Worm (Caenorhabditis elegans): ENCODE data around the gene nos-1.

Gene nos-1

DNA sequence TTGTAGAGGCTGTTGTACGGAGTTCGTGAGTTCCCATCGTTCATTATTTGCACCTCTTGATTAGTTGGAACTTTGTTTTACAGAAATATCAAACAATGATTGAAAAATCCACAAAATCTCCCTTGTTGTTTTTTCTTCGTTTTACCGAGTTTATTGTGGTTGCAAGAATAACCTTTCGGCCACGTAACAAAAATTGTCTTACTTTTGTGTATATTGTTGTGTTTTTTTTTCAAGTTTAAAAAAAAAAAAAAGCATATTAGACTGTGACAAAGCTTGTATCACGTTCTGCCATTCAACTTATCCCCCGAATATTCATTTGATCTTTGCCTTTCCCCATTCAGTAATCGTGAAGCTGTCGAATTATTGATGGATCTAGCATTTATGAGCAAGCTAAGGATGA is 35.8 kb downstream of the nos-1 start, which contains the start of gene F44F4.10:
Gene F44F4.10 (minus strand): TSS at position 101 of the 400 bp plus-strand sequence.
- TF ChIP-seq C38D4.7 (GFP tag; optimal IDR thresholded peaks at IDR 0.05) (no peak), pros-1 (tag; optimal IDR thresholded peaks at IDR 0.05) (no peak), fax-1 (tag; optimal IDR thresholded peaks at IDR 0.05) (no peak), unc-42 (tag; optimal IDR thresholded peaks at IDR 0.05) (no peak), ceh-19 (GFP tag; optimal IDR thresholded peaks at IDR 0.05) (no peak), nhr-232 (tag; optimal IDR thresholded peaks at IDR 0.05) (no peak), ceh-9 (tag; optimal IDR thresholded peaks at IDR 0.05) (no peak), unc-86 (tag; optimal IDR thresholded peaks at IDR 0.05) (no peak), ttx-3 (tag; optimal IDR thresholded peaks at IDR 0.05) (no peak), Y22D7AL.16 (tag; optimal IDR thresholded peaks at IDR 0.05) (no peak), ceh-24 (tag; optimal IDR thresholded peaks at IDR 0.05) (no peak), odd-2 (tag; optimal IDR thresholded peaks at IDR 0.05) (no peak), pat-9 (tag; optimal IDR thresholded peaks at IDR 0.05) (no peak), ceh-6 (GFP tag; optimal IDR thresholded peaks at IDR 0.05) (no peak)

DNA sequence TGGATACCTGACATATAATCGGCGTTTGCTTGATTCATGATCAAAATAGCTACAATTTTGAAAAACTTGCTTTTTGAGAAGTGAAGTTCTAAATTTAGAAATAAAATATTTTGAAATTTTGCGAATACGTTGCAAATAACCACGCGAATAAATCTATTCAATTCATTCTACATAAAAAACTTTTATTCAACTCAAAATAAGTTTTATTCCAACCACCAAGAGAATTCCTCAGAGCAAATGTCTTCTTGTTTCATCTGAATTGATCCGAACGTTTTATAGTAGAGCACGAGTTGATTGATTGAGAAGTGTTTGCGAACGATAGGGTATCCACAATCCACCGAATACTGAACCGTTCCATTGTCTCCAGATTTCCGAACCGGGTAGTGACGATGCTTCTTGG is 37.2 kb downstream of the nos-1 start, which contains the start of gene F44F4.9:
Gene F44F4.9 (minus strand): TSS at position 101 of the 400 bp plus-strand sequence.
- TF ChIP-seq hlh-8 (tag; optimal IDR thresholded peaks at IDR 0.05) (no peak), ceh-24 (tag; optimal IDR thresholded peaks at IDR 0.05) (no peak), pat-9 (tag; optimal IDR thresholded peaks at IDR 0.05) (no peak), ceh-6 (GFP tag; optimal IDR thresholded peaks at IDR 0.05) (no peak), F13H6.1 (tag; optimal IDR thresholded peaks at IDR 0.05) (no peak), gmeb-2 (tag; optimal IDR thresholded peaks at IDR 0.05) (no peak), nfya-1 (tag; optimal IDR thresholded peaks at IDR 0.05) (no peak), ceh-34 (tag; optimal IDR thresholded peaks at IDR 0.05) (no peak), npax-4 (tag; optimal IDR thresholded peaks at IDR 0.05) (no peak), unc-55 (GFP tag; optimal IDR thresholded peaks at IDR 0.05) (no peak)

ce11 chrII:10914366-10914765 is 38.6 kb downstream of the nos-1 start, which contains the start of gene F44F4.15:
Gene F44F4.15 (plus strand): TSS chrII:10914666.
- TF ChIP-seq tbx-2 (tag; optimal IDR thresholded peaks at IDR 0.05) (no peak), pha-2 (tag; optimal IDR thresholded peaks at IDR 0.05) (no peak), ceh-48 (tag; optimal IDR thresholded peaks at IDR 0.05) (no peak), unc-42 (tag; optimal IDR thresholded peaks at IDR 0.05) (no peak), ceh-14 (tag; optimal IDR thresholded peaks at IDR 0.05) (no peak), ceh-45 (GFP tag; IDR thresholded peaks at IDR 0.05) (no peak), pag-3 (tag; optimal IDR thresholded peaks at IDR 0.05; ENCODE audit: borderline replicate concordance) (no peak), nhr-11 (tag; optimal IDR thresholded peaks at IDR 0.05) (no peak), fkh-10 (GFP tag; optimal IDR thresholded peaks at IDR 0.05) (no peak), hlh-13 (GFP tag; optimal IDR thresholded peaks at IDR 0.05) (no peak)

DNA sequence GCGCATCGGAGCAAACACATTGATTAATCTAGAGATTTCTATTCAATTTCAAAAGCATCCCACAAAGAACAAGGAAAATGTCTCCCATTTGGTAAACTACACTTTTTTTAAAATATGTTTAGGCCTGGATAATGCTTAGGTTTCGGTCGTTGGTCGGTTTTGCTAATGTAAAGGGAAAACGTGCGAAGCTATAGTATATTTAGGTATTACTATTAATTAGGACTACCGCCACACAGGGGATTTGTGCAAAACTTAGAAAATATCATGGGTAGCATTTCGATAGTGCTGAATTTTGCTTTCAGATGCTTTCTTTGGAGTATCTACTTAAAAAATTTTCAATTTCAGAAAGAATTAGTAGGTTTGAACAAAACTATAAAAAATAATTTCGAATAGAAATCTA is 40.0 kb downstream of the nos-1 start:
- TF ChIP-seq tbx-7 (tag; optimal IDR thresholded peaks at IDR 0.05) (no peak), odd-2 (tag; optimal IDR thresholded peaks at IDR 0.05) (no peak), ceh-45 (GFP tag; IDR thresholded peaks at IDR 0.05) (no peak), unc-86 (tag; optimal IDR thresholded peaks at IDR 0.05) (no peak), hlh-13 (GFP tag; optimal IDR thresholded peaks at IDR 0.05) (no peak), K09A11.1 (tag; optimal IDR thresholded peaks at IDR 0.05; ENCODE audit: insufficient read depth) (no peak), pha-4 (tag; optimal IDR thresholded peaks at IDR 0.05) (no peak), hlh-6 (tag; optimal IDR thresholded peaks at IDR 0.05) (no peak), unc-55 (GFP tag; optimal IDR thresholded peaks at IDR 0.05) (no peak), ets-4 (tag; optimal IDR thresholded peaks at IDR 0.05) (no peak), ceh-34 (tag; optimal IDR thresholded peaks at IDR 0.05) (no peak), pha-2 (tag; optimal IDR thresholded peaks at IDR 0.05) (no peak)

Measured in whole organism, late embryonic.